Worm (Caenorhabditis elegans) whole organism, L1 larva: Measurements from ENCODE around the gene T05B11.4.

Experiments
- C34B4.2 ChIP-seq: sonication (generic microtip); optimal IDR thresholded peaks from 2 replicates; lab custom pipeline; 2017; ENCODE audit warnings: mild to moderate bottlenecking, missing genetic modification characterization, missing compliant biosample characterization
- F16B12.6 ChIP-seq: fragments of 150-350 bp; optimal IDR thresholded peaks from 2 replicates; lab custom pipeline; 2014; ENCODE audit warnings: missing biosample characterization, missing genetic modification characterization
- Y116A8C.19 ChIP-seq: sonication (generic microtip); optimal IDR thresholded peaks from 2 replicates; lab custom pipeline; 2016; ENCODE audit warnings: missing compliant biosample characterization, missing genetic modification characterization, borderline replicate concordance
- aly-2 ChIP-seq: fragments of 150-350 bp; optimal IDR thresholded peaks from 2 replicates; lab custom pipeline; 2014; ENCODE audit warnings: missing biosample characterization, missing genetic modification characterization
- blmp-1 ChIP-seq: fragments of 150-350 bp; optimal IDR thresholded peaks from 2 replicates; lab custom pipeline; 2014; ENCODE audit warnings: missing biosample characterization, missing genetic modification characterization
- ceh-82 ChIP-seq, 3 experiments: fragments of 150-350 bp in 1 of 3; sonication (generic microtip) in 2 of 3; optimal IDR thresholded peaks; 2 replicates each; lab custom pipeline; 2014 to 2017; ENCODE audit warnings: missing biosample characterization in 3 of 3, missing genetic modification characterization in 3 of 3
- ceh-90 ChIP-seq: sonication (generic microtip); optimal IDR thresholded peaks from 2 replicates; lab custom pipeline; 2016; ENCODE audit warnings: missing genetic modification characterization, missing compliant biosample characterization
- efl-1 ChIP-seq, 4 experiments: fragments of 150-350 bp; optimal IDR thresholded peaks in 3 of 4; peaks in 1 of 4; 1 replicate in 1 of 4; 2 replicates in 3 of 4; lab custom pipeline; 2014; ENCODE audit warnings: missing biosample characterization in 2 of 4, missing genetic modification characterization in 2 of 4, missing genetic modification reagents in 2 of 4
- elt-2 ChIP-seq: sonication (generic microtip); optimal IDR thresholded peaks from 2 replicates; lab custom pipeline; 2016; ENCODE audit warnings: missing genetic modification characterization, mild to moderate bottlenecking, inconsistent platforms, missing compliant biosample characterization, missing genetic modification reagents
- fkh-4 ChIP-seq: sonication (generic microtip); optimal IDR thresholded peaks from 2 replicates; lab custom pipeline; 2016; ENCODE audit warnings: missing compliant biosample characterization, missing genetic modification characterization, borderline replicate concordance
- hlh-4 ChIP-seq: sonication (generic microtip); optimal IDR thresholded peaks from 2 replicates; lab custom pipeline; 2016; ENCODE audit warnings: mild to moderate bottlenecking, missing genetic modification characterization, missing compliant biosample characterization
- hpl-2 ChIP-seq: fragments of 150-350 bp; optimal IDR thresholded peaks from 2 replicates; lab custom pipeline; 2014; ENCODE audit warnings: missing biosample characterization, missing genetic modification reagents, missing genetic modification characterization
- isw-1 ChIP-seq: fragments of 200-800 bp; sonication (Bioruptor generic); IDR thresholded peaks from 2 replicates; pipeline ENCODE4 v1.3.6; 2022; ENCODE audit warnings: missing genetic modification characterization, missing compliant biosample characterization
- jun-1 ChIP-seq: fragments of 150-350 bp; optimal IDR thresholded peaks from 2 replicates; lab custom pipeline; 2014; ENCODE audit warnings: missing biosample characterization, missing genetic modification reagents, missing genetic modification characterization
- lin-15B ChIP-seq: fragments of 150-350 bp; sonication (generic microtip); optimal IDR thresholded peaks from 3 replicates; lab custom pipeline; 2014; ENCODE audit warnings: missing biosample characterization, missing genetic modification characterization
- lin-35 ChIP-seq, 2 experiments: fragments of 150-350 bp; optimal IDR thresholded peaks; 2 replicates each; lab custom pipeline; 2014; ENCODE audit warnings: missing biosample characterization in 2 of 2, missing genetic modification characterization in 2 of 2, missing genetic modification reagents in 2 of 2
- lsy-2 ChIP-seq, 2 experiments: fragments of 150-350 bp; optimal IDR thresholded peaks; 2 replicates each; lab custom pipeline; 2014; ENCODE audit warnings: missing biosample characterization in 2 of 2, missing genetic modification characterization in 2 of 2
- mab-9 ChIP-seq: fragments of 200-800 bp; sonication (Bioruptor generic); IDR thresholded peaks from 2 replicates; pipeline ENCODE4 v1.3.6; 2022; ENCODE audit warnings: missing genetic modification reagents, missing genetic modification characterization, missing compliant biosample characterization
- mdl-1 ChIP-seq, 2 experiments: fragments of 150-350 bp; optimal IDR thresholded peaks; 2 replicates each; lab custom pipeline; 2014 to 2017; ENCODE audit warnings: missing biosample characterization in 2 of 2, missing genetic modification characterization in 2 of 2, inconsistent platforms in 1 of 2
- mef-2 ChIP-seq: fragments of 150-350 bp; optimal IDR thresholded peaks from 2 replicates; lab custom pipeline; 2014; ENCODE audit warnings: missing biosample characterization, missing genetic modification characterization
- nhr-12 ChIP-seq: sonication (generic microtip); optimal IDR thresholded peaks from 2 replicates; lab custom pipeline; 2017; ENCODE audit warnings: missing biosample characterization, missing genetic modification characterization
- nhr-20 ChIP-seq: sonication (generic microtip); optimal IDR thresholded peaks from 2 replicates; lab custom pipeline; 2016; ENCODE audit warnings: mild to moderate bottlenecking, missing genetic modification characterization, missing compliant biosample characterization
- nhr-237 ChIP-seq: fragments of 150-350 bp; optimal IDR thresholded peaks from 2 replicates; lab custom pipeline; 2014; ENCODE audit warnings: missing biosample characterization, missing genetic modification characterization
- nhr-28 ChIP-seq: fragments of 150-350 bp; optimal IDR thresholded peaks from 2 replicates; lab custom pipeline; 2014; ENCODE audit warnings: missing biosample characterization, missing genetic modification characterization
- nhr-47 ChIP-seq: sonication (generic microtip); optimal IDR thresholded peaks from 2 replicates; lab custom pipeline; 2016; ENCODE audit warnings: mild to moderate bottlenecking, missing genetic modification characterization, moderate library complexity, missing compliant biosample characterization
- nhr-76 ChIP-seq: sonication (generic microtip); optimal IDR thresholded peaks from 2 replicates; lab custom pipeline; 2017; ENCODE audit warnings: missing biosample characterization, missing genetic modification characterization
- nhr-84 ChIP-seq: sonication (generic microtip); optimal IDR thresholded peaks from 2 replicates; lab custom pipeline; 2017; ENCODE audit warnings: missing biosample characterization, missing genetic modification characterization
- skn-1 ChIP-seq: fragments of 150-350 bp; optimal IDR thresholded peaks from 2 replicates; lab custom pipeline; 2014; ENCODE audit warnings: missing biosample characterization, missing genetic modification characterization
- snpc-4 ChIP-seq: fragments of 150-350 bp; optimal IDR thresholded peaks from 2 replicates; lab custom pipeline; 2014; ENCODE audit warnings: missing biosample characterization, missing genetic modification characterization
- swsn-7 ChIP-seq: sonication (generic microtip); optimal IDR thresholded peaks from 2 replicates; lab custom pipeline; 2016; ENCODE audit warnings: missing genetic modification characterization, missing compliant biosample characterization
- unc-130 ChIP-seq: fragments of 150-350 bp; optimal IDR thresholded peaks from 2 replicates; lab custom pipeline; 2017; ENCODE audit warnings: missing biosample characterization, missing genetic modification characterization, inconsistent platforms
- unc-30 ChIP-seq: sonication (generic microtip); optimal IDR thresholded peaks from 2 replicates; lab custom pipeline; 2017; ENCODE audit warnings: missing biosample characterization, missing genetic modification characterization
- unc-86 ChIP-seq: sonication (generic microtip); optimal IDR thresholded peaks from 2 replicates; lab custom pipeline; 2016; ENCODE audit warnings: missing genetic modification characterization, missing compliant biosample characterization
- unc-98 ChIP-seq: fragments of 200-800 bp; sonication (Bioruptor generic); IDR thresholded peaks from 2 replicates; pipeline ENCODE4 v1.3.6; 2022; ENCODE audit warnings: missing genetic modification characterization, missing compliant biosample characterization
- vab-15 ChIP-seq: sonication (generic microtip); optimal IDR thresholded peaks from 2 replicates; lab custom pipeline; 2017; ENCODE audit warnings: missing genotype, mild to moderate bottlenecking, missing genetic modification characterization, missing compliant biosample characterization
- zip-4 ChIP-seq: fragments of 200-800 bp; sonication (Bioruptor generic); optimal IDR thresholded peaks from 2 replicates; lab custom pipeline; 2018; ENCODE audit warnings: mild to moderate bottlenecking, missing genetic modification characterization, moderate library complexity, missing compliant biosample characterization
- ztf-4 ChIP-seq: fragments of 150-350 bp; optimal IDR thresholded peaks from 2 replicates; lab custom pipeline; 2014; ENCODE audit warnings: missing biosample characterization, missing genetic modification characterization

The T05B11.4 gene

ce11 chrV:7754557-7754956, at the start of gene T05B11.4:
Gene T05B11.4 (minus strand): TSS chrV:7754657.
- TF ChIP-seq mdl-1 (tag; optimal IDR thresholded peaks at IDR 0.05; lab: Kevin White, UChicago): no peak
- no peak for TF ChIP-seq F16B12.6 (tag; lab: Kevin White, UChicago)
- no peak for TF ChIP-seq lin-35 (GFP tag; optimal IDR thresholded peaks at IDR 0.05; lab: Kevin White, UChicago)
- no peak for TF ChIP-seq skn-1 (tag; lab: Kevin White, UChicago)
- no peak for TF ChIP-seq unc-86 (tag; lab: Kevin White, UChicago)
- TF ChIP-seq mef-2 (tag; lab: Kevin White, UChicago): no peak
- no peak for TF ChIP-seq nhr-47 (tag; lab: Kevin White, UChicago)
- TF ChIP-seq jun-1 (tag; lab: Kevin White, UChicago): no peak
- no peak for TF ChIP-seq swsn-7
- TF ChIP-seq C34B4.2 (tag; lab: Kevin White, UChicago): no peak

- no peak for TF ChIP-seq aly-2 (tag; lab: Kevin White, UChicago)
- no peak for TF ChIP-seq skn-1 (tag; lab: Kevin White, UChicago)
- TF ChIP-seq snpc-4: no peak
- TF ChIP-seq F16B12.6 (tag; lab: Kevin White, UChicago): no peak
These were observed 49.1 kb upstream of the T05B11.4 start for ce11 chrV:7803563-7803962.

- TF ChIP-seq unc-98 (GFP tag; lab: Robert Waterston, UW) (no peak), hpl-2 (GFP tag; lab: Kevin White, UChicago) (no peak), nhr-237 (tag; lab: Kevin White, UChicago) (no peak)
These were observed 43.6 kb upstream of the T05B11.4 start, which contains the start of gene ZK742.7 for ce11 chrV:7798079-7798478. Gene ZK742.7 (plus strand): TSS chrV:7798379.

- no peak for TF ChIP-seq isw-1 (GFP tag; lab: Robert Waterston, UW)
- no peak for TF ChIP-seq ztf-4 (tag; lab: Kevin White, UChicago)
- no peak for TF ChIP-seq zip-4 (GFP tag; lab: Kevin White, UChicago)
- no peak for TF ChIP-seq nhr-47 (tag; lab: Kevin White, UChicago)
- no peak for TF ChIP-seq lsy-2 (tag; optimal IDR thresholded peaks at IDR 0.05; lab: Kevin White, UChicago)
- TF ChIP-seq swsn-7: no peak
- no peak for TF ChIP-seq nhr-28 (tag; lab: Kevin White, UChicago)
- TF ChIP-seq ceh-82 (tag; optimal IDR thresholded peaks at IDR 0.05; lab: Kevin White, UChicago): no peak
- TF ChIP-seq mab-9 (GFP tag; lab: Robert Waterston, UW): no peak
These were observed 38.6 kb upstream of the T05B11.4 start, which contains the start of gene flp-21 for ce11 chrV:7793067-7793466. Gene flp-21 (plus strand): TSS chrV:7793367.

ce11 chrV:7786639-7787038, 32.2 kb upstream of the T05B11.4 start:
- TF ChIP-seq nhr-20 (tag; lab: Kevin White, UChicago): no peak
- peak; percentile 70 for TF ChIP-seq elt-2 (tag; lab: Kevin White, UChicago)

- TF ChIP-seq nhr-84 (no peak), nhr-76 (tag; lab: Kevin White, UChicago) (no peak), hpl-2 (GFP tag; lab: Kevin White, UChicago) (no peak), ceh-82 (tag; optimal IDR thresholded peaks at IDR 0.05; lab: Kevin White, UChicago) (no peak), Y116A8C.19 (tag; lab: Kevin White, UChicago) (no peak), mab-9 (GFP tag; lab: Robert Waterston, UW) (no peak), fkh-4 (tag; lab: Kevin White, UChicago) (no peak), unc-30 (tag; lab: Kevin White, UChicago) (no peak), unc-130 (tag; lab: Kevin White, UChicago) (no peak), nhr-12 (no peak), nhr-20 (tag; lab: Kevin White, UChicago) (no peak), nhr-237 (tag; lab: Kevin White, UChicago) (no peak), hlh-4 (tag; lab: Kevin White, UChicago) (no peak), vab-15 (tag; lab: Kevin White, UChicago) (no peak), blmp-1 (tag; lab: Kevin White, UChicago) (no peak), lin-15B (no peak), ceh-90 (tag; lab: Kevin White, UChicago) (no peak), efl-1 (optimal IDR thresholded peaks at IDR 0.05; lab: Kevin White, UChicago) (no peak), efl-1 (GFP tag; optimal IDR thresholded peaks at IDR 0.05 in 1 of 2; lab: Kevin White, UChicago) (no peak), lsy-2 (tag; optimal IDR thresholded peaks at IDR 0.05; lab: Kevin White, UChicago) (no peak)
These were observed 31.4 kb upstream of the T05B11.4 start for ce11 chrV:7785885-7786284.
